Fruit fly (Drosophila melanogaster): ENCODE measurements around the gene CG14974.
A peak's percentile ranks its signal among the peaks of the same experiment; 100 is the strongest.

Gene CG14974

dm6 chr3L:3638587-3639312 lies 17.9 kb upstream of the CG14974 start (continued):
- TF ChIP-seq inv (GFP tag; IDR thresholded peaks at IDR 0.05; ENCODE audit: partially characterized antibody) (no peak), CG13296 (GFP tag; optimal IDR thresholded peaks at IDR 0.05) (peak; percentile 8), Chrac-16 (GFP tag; optimal IDR thresholded peaks at IDR 0.05) (peak; percentile 81), Doc3 (GFP tag; IDR thresholded peaks at IDR 0.05; ENCODE audit: partially characterized antibody) (no peak), ewg (GFP tag; optimal IDR thresholded peaks at IDR 0.05) (peak; percentile 62), MESR4 (GFP tag; optimal IDR thresholded peaks at IDR 0.05) (no peak), CG6791 (GFP tag; IDR thresholded peaks at IDR 0.05; ENCODE audit: partially characterized antibody) (no peak), CG17186 (GFP tag; optimal IDR thresholded peaks at IDR 0.05) (no peak), CG10209 (GFP tag; optimal IDR thresholded peaks at IDR 0.05) (peak; percentile 80), Atf-2 (GFP tag; optimal IDR thresholded peaks at IDR 0.05) (peak; percentile 53), Abd-B (GFP tag; optimal IDR thresholded peaks at IDR 0.05) (peak; percentile 68), CG9727 (GFP tag; optimal IDR thresholded peaks at IDR 0.05) (peak; percentile 89), CG14014 (GFP tag; IDR thresholded peaks at IDR 0.05) (no peak), CG5245 (GFP tag; optimal IDR thresholded peaks at IDR 0.05) (peak; percentile 38), CG13424 (tag; optimal IDR thresholded peaks at IDR 0.05) (peak; percentile 81), CG4730 (GFP tag; IDR thresholded peaks at IDR 0.05) (0 out of 2 replicates have a peak, but pooled peaks have one; percentile 32), CG15601 (tag; optimal IDR thresholded peaks at IDR 0.05) (peak; percentile 83), kah (GFP tag; optimal IDR thresholded peaks at IDR 0.05) (peak; percentile 9), CG7556 (GFP tag; optimal IDR thresholded peaks at IDR 0.05) (peak; percentile 78), chn (GFP tag; optimal IDR thresholded peaks at IDR 0.05) (peak; percentile 52), YL-1 (GFP tag; optimal IDR thresholded peaks at IDR 0.05) (peak; percentile 2), ap (GFP tag; IDR thresholded peaks at IDR 0.05) (0 out of 2 replicates have a peak, but pooled peaks have one; percentile 37), C15 (GFP tag; IDR thresholded peaks at IDR 0.05) (no peak), Bgb (GFP tag; IDR thresholded peaks at IDR 0.05; ENCODE audit: partially characterized antibody) (no peak), E2f2 (GFP tag; IDR thresholded peaks at IDR 0.05) (no peak; the same call in 1 of the 2 replicates), ash1 (GFP tag; optimal IDR thresholded peaks at IDR 0.05) (no peak), Trl (optimal IDR thresholded peaks at IDR 0.05) (no peak), Trl (GFP tag; optimal IDR thresholded peaks at IDR 0.05) (peak; percentile 68), Oaz (GFP tag; IDR thresholded peaks at IDR 0.05) (0 out of 2 replicates have a peak, but pooled peaks have one; percentile 31), HHEX (GFP tag; optimal IDR thresholded peaks at IDR 0.05) (peak; percentile 14), dan (GFP tag; IDR thresholded peaks at IDR 0.05) (peak; percentile 66; the same call in 1 of the 2 replicates), rib (GFP tag; IDR thresholded peaks at IDR 0.05) (no peak), CG15479 (GFP tag; optimal IDR thresholded peaks at IDR 0.05) (no peak), sug (tag; optimal IDR thresholded peaks at IDR 0.05) (no peak), CG18476 (GFP tag; optimal IDR thresholded peaks at IDR 0.05) (peak; percentile 55), CG11723 (GFP tag; optimal IDR thresholded peaks at IDR 0.05) (peak; percentile 52), Mrtf (GFP tag; IDR thresholded peaks at IDR 0.05) (no peak), tll (GFP tag; optimal IDR thresholded peaks at IDR 0.05) (peak in 1 of 2 experiments; percentile 76), CG15696 (tag; optimal IDR thresholded peaks at IDR 0.05) (peak; percentile 79), CTCF (GFP tag; optimal IDR thresholded peaks at IDR 0.05) (no peak), so (GFP tag; IDR thresholded peaks at IDR 0.05) (peak; percentile 60; the same call in 1 of the 3 replicates), CG9609 (GFP tag; optimal IDR thresholded peaks at IDR 0.05) (no peak), HLHmδ (GFP tag; optimal IDR thresholded peaks at IDR 0.05) (peak; percentile 1), NC2α (GFP tag; optimal IDR thresholded peaks at IDR 0.05) (no peak), chif (GFP tag; optimal IDR thresholded peaks at IDR 0.05) (peak in 1 of 2 experiments; percentile 87), CG30403 (GFP tag; optimal IDR thresholded peaks at IDR 0.05) (peak; percentile 81), CG3281 (GFP tag; optimal IDR thresholded peaks at IDR 0.05) (no peak), CG12071 (GFP tag; optimal IDR thresholded peaks at IDR 0.05) (no peak), danr (GFP tag; IDR thresholded peaks at IDR 0.05) (0 out of 2 replicates have a peak, but pooled peaks have one; percentile 24)

Data from whole organism, embryonic.